Worm (Caenorhabditis elegans) whole organism, L2 larva: Measurements from ENCODE around the gene hsp-60.

Source experiments
- alr-1 ChIP-seq: fragments of 150-350 bp; optimal IDR thresholded peaks from 2 replicates; lab custom pipeline; 2014; ENCODE audit warnings: missing biosample characterization, missing genetic modification characterization
- ama-1 ChIP-seq: fragments of 150-350 bp; optimal IDR thresholded peaks from 2 replicates; lab custom pipeline; 2018; ENCODE audit warnings: inconsistent platforms
- mab-5 ChIP-seq: fragments of 150-350 bp; optimal IDR thresholded peaks from 2 replicates; lab custom pipeline; 2014; ENCODE audit warnings: missing biosample characterization, missing genetic modification characterization
- unc-62 ChIP-seq: fragments of 150-350 bp; optimal IDR thresholded peaks from 2 replicates; lab custom pipeline; 2014; ENCODE audit warnings: missing biosample characterization, missing genetic modification reagents, missing genetic modification characterization

DNA sequence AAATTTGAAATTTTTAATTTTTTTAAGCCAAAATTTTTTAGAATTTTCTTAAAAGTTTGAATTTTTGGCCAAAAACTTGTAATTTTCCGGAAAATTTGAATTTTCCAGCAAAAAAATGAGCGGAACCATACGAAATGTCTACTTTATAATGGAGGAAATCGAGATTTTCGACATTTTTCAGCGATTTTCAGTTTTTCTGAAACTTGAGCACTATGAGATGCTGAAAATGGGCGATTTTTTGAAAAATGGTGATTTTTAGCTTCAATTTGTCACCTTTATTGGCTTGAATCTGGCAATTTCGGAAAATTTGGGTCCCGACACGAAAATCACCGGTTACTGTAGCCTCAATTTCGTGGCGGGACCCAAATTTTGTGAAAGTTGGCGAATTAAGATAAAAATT is 7.0 kb downstream of the hsp-60 start, which contains the start of gene Y22D7AL.4:
- TF ChIP-seq mab-5, result no peak
- TF ChIP-seq ama-1 (lab: Kevin White, UChicago), result no peak
- TF ChIP-seq alr-1, result no peak
- TF ChIP-seq unc-62 (GFP tag; lab: Kevin White, UChicago), result no peak
